Fruit fly (Drosophila melanogaster) whole organism, embryonic: ENCODE results near the gene CG46463.

Experiments
- Atf6 ChIP-seq: fragments of 200-800 bp; sonication (Bioruptor generic); IDR thresholded peaks from 2 replicates; pipeline ENCODE4 v1.3.6; 2022; ENCODE audit warnings: missing biosample characterization, missing genetic modification characterization
- Blimp-1 ChIP-seq: fragments of 200-800 bp; sonication (Bioruptor generic); optimal IDR thresholded peaks from 3 replicates; lab custom pipeline; 2018; ENCODE audit warnings: missing biosample characterization, missing genetic modification characterization, mild to moderate bottlenecking, moderate library complexity, missing genetic modification reagents
- CG10209 ChIP-seq: fragments of 200-800 bp; sonication (Bioruptor generic); optimal IDR thresholded peaks from 3 replicates; lab custom pipeline; 2017; ENCODE audit warnings: missing biosample characterization, mild to moderate bottlenecking, missing genetic modification characterization, missing genetic modification reagents
- CG11504 ChIP-seq: fragments of 200-800 bp; sonication (Bioruptor generic); optimal IDR thresholded peaks from 3 replicates; lab custom pipeline; 2019; ENCODE audit warnings: missing biosample characterization, mild to moderate bottlenecking, missing genetic modification characterization, moderate library complexity
- CG11560 ChIP-seq: fragments of 200-800 bp; sonication (Bioruptor generic); IDR thresholded peaks from 3 replicates; pipeline ENCODE4 v1.3.6; 2022; ENCODE audit warnings: missing biosample characterization, missing genetic modification characterization
- CG11723 ChIP-seq: fragments of 200-800 bp; sonication (Bioruptor generic); optimal IDR thresholded peaks from 2 replicates; lab custom pipeline; 2017; ENCODE audit warnings: missing biosample characterization, mild to moderate bottlenecking, missing genetic modification characterization
- CG12071 ChIP-seq: fragments of 200-800 bp; sonication (Bioruptor generic); optimal IDR thresholded peaks from 3 replicates; lab custom pipeline; 2018; ENCODE audit warnings: missing biosample characterization, mild to moderate bottlenecking, missing genetic modification characterization
- CG12219 ChIP-seq: fragments of 200-800 bp; sonication (Bioruptor generic); optimal IDR thresholded peaks from 3 replicates; lab custom pipeline; 2018; ENCODE audit warnings: missing biosample characterization, mild to moderate bottlenecking, missing genetic modification characterization
- CG12391 ChIP-seq: fragments of 200-800 bp; sonication (Bioruptor generic); optimal IDR thresholded peaks from 3 replicates; lab custom pipeline; 2018; ENCODE audit warnings: missing biosample characterization, mild to moderate bottlenecking, missing genetic modification characterization, moderate library complexity
- CG13624 ChIP-seq: fragments of 200-800 bp; sonication (Bioruptor generic); optimal IDR thresholded peaks from 2 replicates; lab custom pipeline; 2016; ENCODE audit warnings: missing biosample characterization, missing genetic modification characterization
- CG15479 ChIP-seq: fragments of 200-800 bp; sonication (Bioruptor generic); optimal IDR thresholded peaks from 3 replicates; lab custom pipeline; 2019; ENCODE audit warnings: missing biosample characterization, mild to moderate bottlenecking, missing genetic modification characterization, moderate library complexity
- CG1647 ChIP-seq: fragments of 200-800 bp; sonication (Bioruptor generic); optimal IDR thresholded peaks from 3 replicates; lab custom pipeline; 2016; ENCODE audit warnings: missing biosample characterization, missing genetic modification characterization
- CG16863 ChIP-seq: fragments of 200-800 bp; sonication (Bioruptor generic); optimal IDR thresholded peaks from 3 replicates; lab custom pipeline; 2016; ENCODE audit warnings: missing biosample characterization, missing genetic modification characterization
- CG17802 ChIP-seq: fragments of 200-800 bp; sonication (Bioruptor generic); optimal IDR thresholded peaks from 2 replicates; lab custom pipeline; 2018; ENCODE audit warnings: missing biosample characterization, mild to moderate bottlenecking, missing genetic modification characterization, moderate library complexity
- CG2129 ChIP-seq: fragments of 200-800 bp; sonication (Bioruptor generic); IDR thresholded peaks from 2 replicates; pipeline ENCODE4 v1.3.6; 2022; ENCODE audit warnings: missing biosample characterization, missing genetic modification characterization; ENCODE audit not compliant: partially characterized antibody
- CG30403 ChIP-seq: fragments of 200-800 bp; sonication (Bioruptor generic); optimal IDR thresholded peaks from 3 replicates; lab custom pipeline; 2016; ENCODE audit warnings: missing biosample characterization, missing genetic modification characterization
- CG4707 ChIP-seq: fragments of 200-800 bp; sonication (Bioruptor generic); optimal IDR thresholded peaks from 2 replicates; lab custom pipeline; 2018; ENCODE audit warnings: missing biosample characterization, mild to moderate bottlenecking, missing genetic modification characterization, moderate library complexity
- CG6689 ChIP-seq: fragments of 200-800 bp; sonication (Bioruptor generic); IDR thresholded peaks from 2 replicates; pipeline ENCODE4 v1.3.6; 2022; ENCODE audit warnings: missing biosample characterization, missing genetic modification characterization
- CG7271 ChIP-seq: fragments of 200-800 bp; sonication (Bioruptor generic); optimal IDR thresholded peaks from 2 replicates; lab custom pipeline; 2018; ENCODE audit warnings: missing biosample characterization, mild to moderate bottlenecking, missing genetic modification characterization, moderate library complexity
- CG7839 ChIP-seq: fragments of 200-800 bp; sonication (Bioruptor generic); optimal IDR thresholded peaks from 3 replicates; lab custom pipeline; 2018; ENCODE audit warnings: missing biosample characterization, mild to moderate bottlenecking, missing genetic modification characterization, moderate library complexity
- CkIIα-i1 ChIP-seq: fragments of 200-800 bp; sonication (Bioruptor generic); IDR thresholded peaks from 2 replicates; pipeline ENCODE4 v1.3.6; 2022; ENCODE audit warnings: missing biosample characterization, missing genetic modification characterization
- MESR4 ChIP-seq: fragments of 200-800 bp; sonication (Bioruptor generic); optimal IDR thresholded peaks from 2 replicates; lab custom pipeline; 2018; ENCODE audit warnings: missing biosample characterization, mild to moderate bottlenecking, missing genetic modification characterization, moderate library complexity
- PHDP ChIP-seq: fragments of 200-800 bp; sonication (Bioruptor generic); optimal IDR thresholded peaks from 3 replicates; lab custom pipeline; 2018; ENCODE audit warnings: missing biosample characterization, mild to moderate bottlenecking, missing genetic modification characterization, moderate library complexity
- Sin3A ChIP-seq: fragments of >200 bp; optimal IDR thresholded peaks from 2 replicates; lab custom pipeline; 2018
- Sox102F ChIP-seq: fragments of 200-800 bp; sonication (Bioruptor generic); optimal IDR thresholded peaks from 2 replicates; lab custom pipeline; 2018; ENCODE audit warnings: missing biosample characterization, mild to moderate bottlenecking, missing genetic modification characterization, moderate library complexity
- cad ChIP-seq: fragments of >200 bp; optimal IDR thresholded peaks from 2 replicates; lab custom pipeline; 2017; ENCODE audit warnings: missing biosample characterization, missing genetic modification characterization
- dmrt11E ChIP-seq: fragments of 200-800 bp; sonication (Bioruptor generic); optimal IDR thresholded peaks from 3 replicates; lab custom pipeline; 2018; ENCODE audit warnings: missing biosample characterization, mild to moderate bottlenecking, missing genetic modification characterization, moderate library complexity
- emc ChIP-seq: fragments of 200-800 bp; sonication (Bioruptor generic); optimal IDR thresholded peaks from 2 replicates; lab custom pipeline; 2016; ENCODE audit warnings: missing biosample characterization, missing genetic modification characterization
- fd102C ChIP-seq: fragments of 200-800 bp; sonication (Bioruptor generic); optimal IDR thresholded peaks from 2 replicates; lab custom pipeline; 2018; ENCODE audit warnings: missing biosample characterization, mild to moderate bottlenecking, missing genetic modification characterization, moderate library complexity
- gcm2 ChIP-seq: fragments of 200-800 bp; sonication (Bioruptor generic); optimal IDR thresholded peaks from 2 replicates; lab custom pipeline; 2016; ENCODE audit warnings: missing biosample characterization, missing genetic modification characterization
- lola ChIP-seq, 3 experiments: fragments of >200 bp in 2 of 3; fragments of 200-800 bp in 1 of 3; sonication (Bioruptor generic) in 1 of 3; optimal IDR thresholded peaks; 2 replicates each; lab custom pipeline; 2017 to 2019; ENCODE audit warnings: missing biosample characterization in 3 of 3, missing genetic modification characterization in 3 of 3, mild to moderate bottlenecking in 1 of 3, moderate library complexity in 1 of 3
- lov ChIP-seq, 2 experiments: fragments of 200-800 bp in 1 of 2; fragments of >200 bp in 1 of 2; sonication (Bioruptor generic) in 1 of 2; IDR thresholded peaks in 1 of 2; optimal IDR thresholded peaks in 1 of 2; 2 replicates in 1 of 2; 3 replicates in 1 of 2; pipeline versions ENCODE4 v1.3.6 to Lab custom; 2017 to 2022; ENCODE audit warnings: missing biosample characterization in 1 of 2, missing genetic modification characterization in 1 of 2
- pan ChIP-seq, 4 experiments: fragments of >200 bp in 3 of 4; fragments of 200-800 bp in 1 of 4; sonication (Bioruptor generic) in 1 of 4; optimal IDR thresholded peaks in 3 of 4; IDR thresholded peaks in 1 of 4; 2 replicates each; pipeline versions ENCODE4 v1.3.6 to Lab custom; 2017 to 2022; ENCODE audit warnings: missing biosample characterization in 2 of 4, missing genetic modification characterization in 2 of 4, mixed read lengths in 1 of 4
- pfk ChIP-seq: fragments of 200-800 bp; sonication (Bioruptor generic); optimal IDR thresholded peaks from 2 replicates; lab custom pipeline; 2018; ENCODE audit warnings: missing biosample characterization, mild to moderate bottlenecking, missing genetic modification characterization, moderate library complexity
- sd ChIP-seq: fragments of 200-800 bp; sonication (Bioruptor generic); optimal IDR thresholded peaks from 3 replicates; lab custom pipeline; 2018; ENCODE audit warnings: missing biosample characterization, mild to moderate bottlenecking, missing genetic modification characterization, moderate library complexity
- sim ChIP-seq: fragments of 200-800 bp; sonication (Bioruptor generic); IDR thresholded peaks from 2 replicates; pipeline ENCODE4 v1.3.6; 2022; ENCODE audit warnings: missing biosample characterization, missing genetic modification characterization
- sima ChIP-seq: fragments of 200-800 bp; sonication (Bioruptor generic); optimal IDR thresholded peaks from 2 replicates; lab custom pipeline; 2016; ENCODE audit warnings: missing biosample characterization, missing genetic modification characterization
- slp2 ChIP-seq: fragments of 200-800 bp; sonication (Bioruptor generic); optimal IDR thresholded peaks from 2 replicates; lab custom pipeline; 2016; ENCODE audit warnings: missing biosample characterization, missing genetic modification characterization
- sqz ChIP-seq: fragments of 200-800 bp; sonication (Bioruptor generic); optimal IDR thresholded peaks from 3 replicates; lab custom pipeline; 2018; ENCODE audit warnings: missing biosample characterization, mild to moderate bottlenecking, missing genetic modification characterization
- unc-4 ChIP-seq: fragments of 200-800 bp; sonication (Bioruptor generic); IDR thresholded peaks from 2 replicates; pipeline ENCODE4 v1.3.6; 2022; ENCODE audit warnings: missing biosample characterization, missing genetic modification characterization; ENCODE audit not compliant: partially characterized antibody

Gene CG46463

DNA sequence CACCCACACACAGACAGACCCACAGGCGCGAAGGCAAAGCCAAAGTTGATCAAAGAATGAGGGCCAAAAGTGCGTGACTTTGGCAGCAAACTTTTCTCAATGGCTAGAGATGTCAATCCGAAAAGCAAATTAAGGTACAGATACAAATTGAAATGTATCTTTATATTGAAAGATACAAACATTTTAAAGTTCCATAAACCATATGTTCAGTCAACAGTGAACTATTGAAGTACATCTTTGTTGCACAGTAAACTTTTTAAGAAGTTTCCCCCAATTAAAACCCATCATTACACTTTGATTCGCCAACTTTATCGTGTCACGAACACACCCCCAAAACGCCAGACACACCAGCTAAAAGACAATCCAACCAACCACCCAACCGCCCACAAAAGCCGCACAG is 49.4 kb upstream of the CG46463 start (continued):
- TF ChIP-seq CG11504 (peak; percentile 28), CG12391 (tag; lab: Kevin White, UChicago) (peak; percentile 6), MESR4 (no peak), Sox102F (GFP tag; lab: Kevin White, UChicago) (peak; percentile 41), CG7271 (no peak), CG12219 (GFP tag; lab: Kevin White, UChicago) (no peak), sim (GFP tag; lab: Robert Waterston, UW) (no peak), pan (optimal IDR thresholded peaks at IDR 0.05; lab: Kevin White, UChicago) (no peak), pan (GFP tag; optimal IDR thresholded peaks at IDR 0.05 in 1 of 2, IDR thresholded peaks at IDR 0.05 in 1 of 2) (no peak), CG30403 (peak; percentile 55), slp2 (GFP tag; lab: Kevin White, UChicago) (no peak), CG6689 (no peak), lov (optimal IDR thresholded peaks at IDR 0.05; lab: Kevin White, UChicago) (no peak), lov (GFP tag; IDR thresholded peaks at IDR 0.05; lab: Robert Waterston, UW) (no peak), CG17802 (no peak), Blimp-1 (GFP tag; lab: Kevin White, UChicago) (no peak), pfk (no peak), CG13624 (GFP tag; lab: Kevin White, UChicago) (no peak), sd (tag; lab: Kevin White, UChicago) (no peak), sqz (GFP tag; lab: Kevin White, UChicago) (no peak), gcm2 (GFP tag; lab: Kevin White, UChicago) (no peak), CG11560 (tag; lab: Robert Waterston, UW) (no peak), CG11723 (no peak), emc (GFP tag; lab: Kevin White, UChicago) (peak; percentile 4), Atf6 (GFP tag; lab: Robert Waterston, UW) (peak; percentile 70; the same call in 1 of the 2 replicates), CG7839 (peak; percentile 30), unc-4 (peak; percentile 57), CG1647 (GFP tag; lab: Kevin White, UChicago) (no peak), sima (GFP tag; lab: Kevin White, UChicago) (no peak), dmrt11E (tag; lab: Kevin White, UChicago) (no peak), CG4707 (GFP tag; lab: Kevin White, UChicago) (no peak), CG2129 (no peak), CG10209 (GFP tag; lab: Kevin White, UChicago) (peak; percentile 27), PHDP (tag; lab: Kevin White, UChicago) (peak; percentile 15), lola (GFP tag; optimal IDR thresholded peaks at IDR 0.05; lab: Kevin White, UChicago) (no peak), CG15479 (GFP tag; lab: Kevin White, UChicago) (no peak), CkIIα-i1 (GFP tag; lab: Robert Waterston, UW) (no peak), fd102C (no peak), CG16863 (GFP tag; lab: Kevin White, UChicago) (peak; percentile 15), cad (GFP tag; lab: Kevin White, UChicago) (no peak), Sin3A (lab: Kevin White, UChicago) (no peak), CG12071 (GFP tag; lab: Kevin White, UChicago) (no peak)
